Worm (Caenorhabditis elegans) whole organism, L4 larva: ENCODE data around the gene dnj-5.
A peak's percentile ranks its signal among the peaks of the same experiment; 100 is the strongest.

Experiments used
- F44E2.7 ChIP-seq: fragments of 200-800 bp; sonication (Bioruptor generic); IDR thresholded peaks from 2 replicates; pipeline ENCODE4 v2.1.2; 2022; ENCODE audit warnings: missing genetic modification characterization, missing compliant biosample characterization
- T20F7.1 ChIP-seq: fragments of 200-800 bp; sonication (Bioruptor generic); optimal IDR thresholded peaks from 2 replicates; lab custom pipeline; 2018; ENCODE audit warnings: mild to moderate bottlenecking, missing genetic modification characterization, missing compliant biosample characterization
- T26A8.4 ChIP-seq: fragments of 200-800 bp; sonication (Bioruptor generic); IDR thresholded peaks from 2 replicates; pipeline ENCODE4 v1.3.6; 2022; ENCODE audit warnings: missing genetic modification characterization, missing compliant biosample characterization
- ZK337.2 ChIP-seq: fragments of 200-800 bp; sonication (Bioruptor generic); IDR thresholded peaks from 2 replicates; pipeline ENCODE4 v1.3.6; 2022; ENCODE audit warnings: missing genetic modification reagents, missing genetic modification characterization, missing compliant biosample characterization
- aha-1 ChIP-seq: fragments of 150-350 bp; peaks from one replicate; lab custom pipeline; 2014; ENCODE audit warnings: missing biosample characterization, missing genetic modification characterization
- aly-2 ChIP-seq: sonication (generic microtip); optimal IDR thresholded peaks from 2 replicates; lab custom pipeline; 2018; ENCODE audit warnings: missing biosample characterization, missing genetic modification characterization
- arid-1 ChIP-seq: fragments of 200-800 bp; sonication (Bioruptor generic); conservative IDR thresholded peaks from 2 replicates; pipeline ENCODE4 v1.3.6; 2022; ENCODE audit warnings: missing genetic modification reagents, missing genetic modification characterization, missing compliant biosample characterization
- ceh-20 ChIP-seq: fragments of 200-800 bp; sonication (Bioruptor generic); IDR thresholded peaks from 2 replicates; pipeline ENCODE4 v1.3.6; 2022; ENCODE audit warnings: missing genetic modification reagents, missing genetic modification characterization, missing compliant biosample characterization
- ceh-32 ChIP-seq: sonication (generic microtip); optimal IDR thresholded peaks from 2 replicates; lab custom pipeline; 2016; ENCODE audit warnings: mild to moderate bottlenecking, missing genetic modification characterization, missing compliant biosample characterization; ENCODE audit not compliant: poor library complexity
- ceh-62 ChIP-seq: sonication (generic microtip); optimal IDR thresholded peaks from 2 replicates; lab custom pipeline; 2017; ENCODE audit warnings: missing biosample characterization, missing genetic modification characterization
- cey-2 ChIP-seq: sonication (generic microtip); optimal IDR thresholded peaks from 3 replicates; lab custom pipeline; 2017; ENCODE audit warnings: missing genetic modification characterization, mild to moderate bottlenecking, missing compliant biosample characterization, antibody characterized with exemption, borderline replicate concordance; ENCODE audit not compliant: insufficient read depth
- ctbp-1 ChIP-seq: fragments of 200-800 bp; sonication (Bioruptor generic); IDR thresholded peaks from 2 replicates; pipeline ENCODE4 v1.3.6; 2022; ENCODE audit warnings: missing genetic modification reagents, missing genetic modification characterization, missing compliant biosample characterization
- dmd-9 ChIP-seq: fragments of 200-800 bp; sonication (Bioruptor generic); IDR thresholded peaks from 2 replicates; pipeline ENCODE4 v1.3.6; 2022; ENCODE audit warnings: missing genetic modification reagents, missing genetic modification characterization, missing compliant biosample characterization
- egl-27 ChIP-seq: sonication (generic microtip); optimal IDR thresholded peaks from 3 replicates; lab custom pipeline; 2017; ENCODE audit warnings: missing biosample characterization, missing genetic modification reagents, missing genetic modification characterization
- fkh-10 ChIP-seq: fragments of 150-350 bp; optimal IDR thresholded peaks from 2 replicates; lab custom pipeline; 2014; ENCODE audit warnings: missing biosample characterization, missing genetic modification reagents, missing genetic modification characterization
- hlh-11 ChIP-seq: fragments of 200-800 bp; sonication (Bioruptor generic); optimal IDR thresholded peaks from 2 replicates; lab custom pipeline; 2018; ENCODE audit warnings: mild to moderate bottlenecking, missing genetic modification characterization, missing compliant biosample characterization
- hlh-30 ChIP-seq: sonication (generic microtip); optimal IDR thresholded peaks from 2 replicates; lab custom pipeline; 2017; ENCODE audit warnings: antibody characterized with exemption, mild to moderate bottlenecking, missing genetic modification characterization, missing compliant biosample characterization; ENCODE audit not compliant: insufficient read depth
- jun-1 ChIP-seq: fragments of 150-350 bp; optimal IDR thresholded peaks from 2 replicates; lab custom pipeline; 2014; ENCODE audit warnings: missing biosample characterization, missing genetic modification reagents, missing genetic modification characterization
- lsy-2 ChIP-seq, 2 experiments: fragments of 150-350 bp in 1 of 2; sonication (generic microtip) in 1 of 2; optimal IDR thresholded peaks; 2 replicates each; lab custom pipeline; 2014 to 2017; ENCODE audit warnings: missing biosample characterization in 2 of 2, missing genetic modification characterization in 2 of 2
- madf-5 ChIP-seq, 2 experiments: fragments of 200-800 bp; sonication (Bioruptor generic); IDR thresholded peaks; 2 replicates each; pipeline ENCODE4 v1.3.6; 2022; ENCODE audit warnings: missing compliant biosample characterization in 2 of 2, missing genetic modification characterization in 2 of 2
- mdl-1 ChIP-seq, 2 experiments: fragments of 150-350 bp in 1 of 2; sonication (generic microtip) in 1 of 2; optimal IDR thresholded peaks; 2 replicates each; lab custom pipeline; 2014 to 2017; ENCODE audit warnings: missing biosample characterization in 2 of 2, missing genetic modification characterization in 2 of 2
- mep-1 ChIP-seq: fragments of 150-350 bp; sonication (generic microtip); optimal IDR thresholded peaks from 3 replicates; lab custom pipeline; 2014; ENCODE audit warnings: missing biosample characterization, missing genetic modification characterization
- nhr-111 ChIP-seq: fragments of 200-800 bp; sonication (Bioruptor generic); optimal IDR thresholded peaks from 2 replicates; lab custom pipeline; 2018; ENCODE audit warnings: mild to moderate bottlenecking, missing genetic modification characterization, missing compliant biosample characterization
- nhr-237 ChIP-seq: sonication (generic microtip); optimal IDR thresholded peaks from 2 replicates; lab custom pipeline; 2017; ENCODE audit warnings: missing biosample characterization, missing genetic modification characterization
- nhr-25 ChIP-seq: sonication (generic microtip); optimal IDR thresholded peaks from 2 replicates; lab custom pipeline; 2017; ENCODE audit warnings: missing genetic modification characterization, mild to moderate bottlenecking, missing compliant biosample characterization, antibody characterized with exemption, moderate library complexity, borderline replicate concordance; ENCODE audit not compliant: insufficient read depth
- nhr-28 ChIP-seq: fragments of 150-350 bp; optimal IDR thresholded peaks from 2 replicates; lab custom pipeline; 2014; ENCODE audit warnings: missing biosample characterization, missing genetic modification characterization
- nhr-77 ChIP-seq: fragments of 150-350 bp; optimal IDR thresholded peaks from 2 replicates; lab custom pipeline; 2014; ENCODE audit warnings: missing biosample characterization, missing genetic modification characterization
- php-3 ChIP-seq: fragments of 200-800 bp; sonication (Bioruptor generic); IDR thresholded peaks from 2 replicates; pipeline ENCODE4 v1.3.6; 2022; ENCODE audit warnings: missing genetic modification reagents, missing genetic modification characterization, missing compliant biosample characterization
- pqm-1 ChIP-seq: sonication (generic microtip); optimal IDR thresholded peaks from 2 replicates; lab custom pipeline; 2017; ENCODE audit warnings: missing biosample characterization, missing genetic modification characterization
- rbr-2 ChIP-seq: sonication (generic microtip); optimal IDR thresholded peaks from 2 replicates; lab custom pipeline; 2016; ENCODE audit warnings: missing genotype, missing genetic modification characterization, missing compliant biosample characterization
- saeg-2 ChIP-seq: fragments of 200-800 bp; sonication (Bioruptor generic); IDR thresholded peaks from 2 replicates; pipeline ENCODE4 v1.3.6; 2022; ENCODE audit warnings: missing genetic modification reagents, missing genetic modification characterization, missing compliant biosample characterization
- set-16 ChIP-seq: fragments of 200-800 bp; sonication (Bioruptor generic); IDR thresholded peaks from 2 replicates; pipeline ENCODE4 v1.3.6; 2022; ENCODE audit warnings: missing genetic modification reagents, missing genetic modification characterization, missing compliant biosample characterization
- snpc-1.2 ChIP-seq: fragments of 200-800 bp; sonication (Bioruptor generic); IDR thresholded peaks from 2 replicates; pipeline ENCODE4 v1.3.6; 2022; ENCODE audit warnings: missing genetic modification reagents, missing genetic modification characterization, missing compliant biosample characterization
- snpc-4 ChIP-seq: fragments of 150-350 bp; optimal IDR thresholded peaks from 2 replicates; lab custom pipeline; 2014; ENCODE audit warnings: missing biosample characterization, missing genetic modification characterization
- spr-3 ChIP-seq: fragments of 200-800 bp; sonication (Bioruptor generic); optimal IDR thresholded peaks from 2 replicates; lab custom pipeline; 2018; ENCODE audit warnings: mild to moderate bottlenecking, missing genetic modification characterization, missing compliant biosample characterization
- tra-1 ChIP-seq: fragments of 200-800 bp; sonication (Bioruptor generic); IDR thresholded peaks from 2 replicates; pipeline ENCODE4 v1.3.6; 2022; ENCODE audit warnings: missing genetic modification reagents, missing genetic modification characterization, missing compliant biosample characterization
- unc-130 ChIP-seq: sonication (generic microtip); optimal IDR thresholded peaks from 2 replicates; lab custom pipeline; 2016; ENCODE audit warnings: missing genetic modification reagents, missing genetic modification characterization, missing compliant biosample characterization
- unc-39 ChIP-seq: sonication (generic microtip); optimal IDR thresholded peaks from 2 replicates; lab custom pipeline; 2017; ENCODE audit warnings: missing biosample characterization, missing genetic modification characterization
- unc-62 ChIP-seq, 3 experiments: fragments of 150-350 bp in 1 of 3; sonication (generic microtip); optimal IDR thresholded peaks in 2 of 3; peaks in 1 of 3; 1 replicate in 1 of 3; 2 replicates in 2 of 3; lab custom pipeline; 2014 to 2017; ENCODE audit warnings: missing biosample characterization in 3 of 3, missing genetic modification characterization in 3 of 3, missing genetic modification reagents in 3 of 3, missing genotype in 1 of 3
- vab-7 ChIP-seq: fragments of 200-800 bp; sonication (Bioruptor generic); IDR thresholded peaks from 2 replicates; pipeline ENCODE4 v1.3.6; 2022; ENCODE audit warnings: missing genetic modification reagents, missing genetic modification characterization, missing compliant biosample characterization
- zfp-2 ChIP-seq: sonication (generic microtip); optimal IDR thresholded peaks from 2 replicates; lab custom pipeline; 2016; ENCODE audit warnings: mild to moderate bottlenecking, missing genetic modification characterization, missing compliant biosample characterization
- zfp-3 ChIP-seq: fragments of 200-800 bp; sonication (Bioruptor generic); conservative IDR thresholded peaks from 2 replicates; pipeline ENCODE4 v1.3.6; 2022; ENCODE audit warnings: missing genetic modification reagents, missing genetic modification characterization, missing compliant biosample characterization
- zip-11 ChIP-seq: fragments of 200-800 bp; sonication (Bioruptor generic); IDR thresholded peaks from 2 replicates; pipeline ENCODE4 v1.3.6; 2022; ENCODE audit warnings: missing genetic modification characterization, missing compliant biosample characterization
- zip-2 ChIP-seq: fragments of 150-350 bp; optimal IDR thresholded peaks from 2 replicates; lab custom pipeline; 2014; ENCODE audit warnings: missing biosample characterization, missing genetic modification characterization
- ztf-11 ChIP-seq: fragments of 150-350 bp; optimal IDR thresholded peaks from 2 replicates; lab custom pipeline; 2014; ENCODE audit warnings: missing biosample characterization, missing genetic modification characterization

Gene dnj-5

DNA sequence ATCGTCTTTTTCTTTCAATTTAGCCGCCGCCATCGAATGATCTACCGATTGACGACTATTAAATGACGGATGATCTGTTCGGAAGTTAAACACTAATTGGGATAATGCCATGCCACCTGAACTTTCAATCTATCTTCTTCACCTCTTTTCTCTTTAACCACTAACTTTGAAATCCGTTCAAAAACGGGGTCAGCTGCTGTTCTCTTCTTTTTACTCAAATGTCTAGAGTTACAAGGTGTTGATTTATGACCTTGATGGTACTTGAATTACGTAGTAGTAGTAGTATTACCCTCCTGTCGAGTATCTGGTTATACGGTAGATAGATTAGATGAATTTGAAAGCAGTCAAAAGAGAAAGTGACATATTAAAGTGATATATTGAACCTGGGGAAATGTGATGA is 37.0 kb downstream of the dnj-5 start:
- TF ChIP-seq lsy-2 (tag; optimal IDR thresholded peaks at IDR 0.05; lab: Kevin White, UChicago) (peak in 1 of 2 experiments; percentile 62), mdl-1 (tag; optimal IDR thresholded peaks at IDR 0.05; lab: Kevin White, UChicago) (peak in 1 of 2 experiments; percentile 12), nhr-111 (GFP tag; lab: Kevin White, UChicago) (no peak), hlh-30 (tag; lab: Kevin White, UChicago) (peak; percentile 42), zip-11 (no peak), egl-27 (no peak), hlh-11 (peak; percentile 14), nhr-25 (peak; percentile 67), nhr-28 (tag; lab: Kevin White, UChicago) (peak; percentile 37), mep-1 (peak; percentile 20), vab-7 (GFP tag; lab: Robert Waterston, UW) (no peak)

DNA sequence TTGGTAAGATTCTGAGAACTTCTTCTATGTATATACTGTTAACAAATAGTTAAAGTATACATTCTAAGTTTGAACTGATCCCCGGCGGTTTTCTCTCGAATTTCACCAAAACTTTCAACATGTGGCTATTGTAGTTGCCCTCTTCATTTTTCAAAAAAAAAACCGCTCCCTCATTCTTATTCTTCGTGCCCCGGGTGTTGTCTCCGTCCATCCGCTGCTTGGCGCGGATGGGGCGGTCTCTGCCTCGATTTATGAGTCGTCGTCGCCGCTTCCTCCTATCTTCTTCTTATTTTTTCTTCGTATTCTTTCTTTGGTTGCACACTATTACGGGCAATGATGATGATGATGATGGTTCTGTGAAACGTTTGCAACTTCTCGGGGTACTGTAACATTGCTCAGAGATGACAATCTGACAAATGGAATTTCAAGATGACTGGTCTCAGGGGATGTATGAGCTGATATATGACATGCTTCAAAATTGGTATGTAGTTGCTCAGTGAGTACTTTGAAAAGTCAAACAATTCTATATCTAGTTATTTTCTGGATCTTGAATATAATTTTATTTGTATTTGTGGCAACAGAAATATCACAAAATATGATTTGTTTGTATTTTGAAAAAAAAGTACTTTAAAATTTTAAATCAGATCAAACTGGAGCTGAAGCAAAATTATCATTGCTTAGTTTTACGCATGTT is 37.7 kb downstream of the dnj-5 start:
- TF ChIP-seq arid-1 (GFP tag; lab: Robert Waterston, UW) (no peak), ztf-11 (tag; lab: Kevin White, UChicago) (no peak), fkh-10 (GFP tag; lab: Kevin White, UChicago) (no peak), hlh-30 (tag; lab: Kevin White, UChicago) (no peak), unc-62 (GFP tag; optimal IDR thresholded peaks at IDR 0.05 in 1 of 2; lab: Kevin White, UChicago) (peak in 1 of 2 experiments; percentile 95), unc-62 (tag; optimal IDR thresholded peaks at IDR 0.05; lab: Kevin White, UChicago) (no peak), php-3 (GFP tag; lab: Robert Waterston, UW) (no peak), aly-2 (tag; lab: Kevin White, UChicago) (no peak), cey-2 (tag; lab: Kevin White, UChicago) (no peak), dmd-9 (GFP tag; lab: Robert Waterston, UW) (no peak), zfp-3 (GFP tag; lab: Robert Waterston, UW) (no peak), hlh-11 (no peak), zip-11 (no peak), zip-2 (tag; lab: Kevin White, UChicago) (no peak), nhr-237 (tag; lab: Kevin White, UChicago) (no peak), zfp-2 (tag; lab: Kevin White, UChicago) (no peak), saeg-2 (GFP tag; lab: Robert Waterston, UW) (no peak), ceh-32 (tag; lab: Kevin White, UChicago) (no peak), jun-1 (tag; lab: Kevin White, UChicago) (no peak), pqm-1 (no peak), aha-1 (tag; lab: Kevin White, UChicago) (peak; percentile 65), T26A8.4 (no peak), ceh-62 (no peak), ceh-20 (GFP tag; lab: Robert Waterston, UW) (no peak), unc-130 (no peak), rbr-2 (tag; lab: Kevin White, UChicago) (no peak), vab-7 (GFP tag; lab: Robert Waterston, UW) (peak; percentile 38; the same call in 1 of the 2 replicates), spr-3 (GFP tag; lab: Kevin White, UChicago) (no peak), ZK337.2 (no peak), T20F7.1 (GFP tag; lab: Kevin White, UChicago) (no peak), nhr-111 (GFP tag; lab: Kevin White, UChicago) (no peak), ctbp-1 (GFP tag; lab: Robert Waterston, UW) (0 out of 2 replicates have a peak, but pooled peaks have one; percentile 23), tra-1 (no peak), nhr-77 (tag; lab: Kevin White, UChicago) (no peak), set-16 (GFP tag; lab: Robert Waterston, UW) (no peak), unc-39 (tag; lab: Kevin White, UChicago) (no peak), snpc-1.2 (GFP tag; lab: Robert Waterston, UW) (no peak), F44E2.7 (GFP tag; lab: Robert Waterston, UW) (no peak), nhr-28 (tag; lab: Kevin White, UChicago) (peak; percentile 30), lsy-2 (tag; optimal IDR thresholded peaks at IDR 0.05; lab: Kevin White, UChicago) (peak in 1 of 2 experiments; percentile 27), snpc-4 (no peak), madf-5 (GFP tag; IDR thresholded peaks at IDR 0.05; lab: Robert Waterston, UW) (no peak)
